Fruit fly (Drosophila melanogaster) whole organism, embryonic: ENCODE measurements around the gene Ssadh.
A peak's percentile ranks its signal among the peaks of the same experiment; 100 is the strongest.

Experiments used
- Antp ChIP-seq: fragments of 200-800 bp; sonication (Bioruptor generic); optimal IDR thresholded peaks from 3 replicates; lab custom pipeline; 2016; ENCODE audit warnings: missing biosample characterization, missing genetic modification characterization
- Atf-2 ChIP-seq: fragments of 200-800 bp; sonication (Bioruptor generic); optimal IDR thresholded peaks from 2 replicates; lab custom pipeline; 2016; ENCODE audit warnings: missing biosample characterization, missing genetic modification characterization
- Bdp1 ChIP-seq: fragments of 200-800 bp; sonication (Bioruptor generic); optimal IDR thresholded peaks from 3 replicates; lab custom pipeline; 2016; ENCODE audit warnings: missing biosample characterization, missing genetic modification characterization
- Bteb2 ChIP-seq: fragments of 200-800 bp; sonication (Bioruptor generic); optimal IDR thresholded peaks from 2 replicates; lab custom pipeline; 2016; ENCODE audit warnings: missing biosample characterization, missing genetic modification characterization
- CG10267 ChIP-seq: fragments of 200-800 bp; sonication (Bioruptor generic); optimal IDR thresholded peaks from 2 replicates; lab custom pipeline; 2018; ENCODE audit warnings: missing biosample characterization, mild to moderate bottlenecking, missing genetic modification characterization, moderate library complexity
- CG10321 ChIP-seq: fragments of 200-800 bp; sonication (Bioruptor generic); IDR thresholded peaks from 2 replicates; pipeline ENCODE4 v1.3.6; 2022; ENCODE audit warnings: missing biosample characterization, missing genetic modification characterization
- CG10543 ChIP-seq: fragments of 200-800 bp; sonication (Bioruptor generic); optimal IDR thresholded peaks from 3 replicates; lab custom pipeline; 2017; ENCODE audit warnings: missing biosample characterization, mild to moderate bottlenecking, missing genetic modification characterization, moderate library complexity
- CG11398 ChIP-seq: fragments of 200-800 bp; sonication (Bioruptor generic); optimal IDR thresholded peaks from 2 replicates; lab custom pipeline; 2016; ENCODE audit warnings: missing biosample characterization, missing genetic modification characterization
- CG12104 ChIP-seq: fragments of 200-800 bp; sonication (Bioruptor generic); optimal IDR thresholded peaks from 3 replicates; lab custom pipeline; 2016; ENCODE audit warnings: missing biosample characterization, missing genetic modification characterization
- CG12236 ChIP-seq: fragments of 200-800 bp; sonication (Bioruptor generic); optimal IDR thresholded peaks from 2 replicates; lab custom pipeline; 2016; ENCODE audit warnings: missing biosample characterization, missing genetic modification characterization
- CG12299 ChIP-seq: fragments of 200-800 bp; sonication (Bioruptor generic); optimal IDR thresholded peaks from 2 replicates; lab custom pipeline; 2018; ENCODE audit warnings: missing biosample characterization, mild to moderate bottlenecking, missing genetic modification characterization
- CG12744 ChIP-seq: fragments of 200-800 bp; sonication (Bioruptor generic); optimal IDR thresholded peaks from 2 replicates; lab custom pipeline; 2016; ENCODE audit warnings: missing biosample characterization, missing genetic modification characterization
- CG13296 ChIP-seq: fragments of 200-800 bp; sonication (Bioruptor generic); optimal IDR thresholded peaks from 3 replicates; lab custom pipeline; 2018; ENCODE audit warnings: missing biosample characterization, mild to moderate bottlenecking, missing genetic modification characterization
- CG16813 ChIP-seq: fragments of 200-800 bp; sonication (Bioruptor generic); IDR thresholded peaks from 3 replicates; pipeline ENCODE4 v1.3.6; 2022; ENCODE audit warnings: missing biosample characterization, missing genetic modification characterization; ENCODE audit not compliant: partially characterized antibody
- CG16863 ChIP-seq: fragments of 200-800 bp; sonication (Bioruptor generic); optimal IDR thresholded peaks from 3 replicates; lab custom pipeline; 2016; ENCODE audit warnings: missing biosample characterization, missing genetic modification characterization
- CG2120 ChIP-seq: fragments of 200-800 bp; sonication (Bioruptor generic); optimal IDR thresholded peaks from 3 replicates; lab custom pipeline; 2016; ENCODE audit warnings: missing biosample characterization, missing genetic modification characterization
- CG3065 ChIP-seq: fragments of 200-800 bp; sonication (Bioruptor generic); optimal IDR thresholded peaks from 2 replicates; lab custom pipeline; 2016; ENCODE audit warnings: missing biosample characterization, missing genetic modification characterization
- CG31388 ChIP-seq: fragments of 200-800 bp; sonication (Bioruptor generic); optimal IDR thresholded peaks from 2 replicates; lab custom pipeline; 2016; ENCODE audit warnings: missing biosample characterization, missing genetic modification characterization
- CG32532 ChIP-seq: fragments of 200-800 bp; sonication (Bioruptor generic); IDR thresholded peaks from 2 replicates; pipeline ENCODE4 v1.3.6; 2022; ENCODE audit warnings: missing biosample characterization, missing genetic modification characterization
- CG42726 ChIP-seq: fragments of 200-800 bp; sonication (Bioruptor generic); IDR thresholded peaks from 2 replicates; pipeline ENCODE4 v1.3.6; 2022; ENCODE audit warnings: missing biosample characterization, missing genetic modification characterization; ENCODE audit not compliant: partially characterized antibody
- CG5245 ChIP-seq: fragments of 200-800 bp; sonication (Bioruptor generic); optimal IDR thresholded peaks from 3 replicates; lab custom pipeline; 2016; ENCODE audit warnings: missing biosample characterization, missing genetic modification characterization
- CG7372 ChIP-seq: fragments of 200-800 bp; sonication (Bioruptor generic); IDR thresholded peaks from 2 replicates; pipeline ENCODE4 v1.3.6; 2022; ENCODE audit warnings: missing biosample characterization, missing genetic modification characterization
- CG7963 ChIP-seq: fragments of 200-800 bp; sonication (Bioruptor generic); IDR thresholded peaks from 3 replicates; pipeline ENCODE4 v1.3.6; 2022; ENCODE audit warnings: missing biosample characterization, missing genetic modification characterization; ENCODE audit not compliant: partially characterized antibody
- CG8388 ChIP-seq: fragments of 200-800 bp; sonication (Bioruptor generic); optimal IDR thresholded peaks from 2 replicates; lab custom pipeline; 2019; ENCODE audit warnings: missing biosample characterization, mild to moderate bottlenecking, missing genetic modification characterization, moderate library complexity
- CG8478 ChIP-seq: fragments of >200 bp; optimal IDR thresholded peaks from 2 replicates; lab custom pipeline; 2018
- CG8765 ChIP-seq: fragments of 200-800 bp; sonication (Bioruptor generic); IDR thresholded peaks from 2 replicates; pipeline ENCODE4 v1.3.6; 2022; ENCODE audit warnings: missing biosample characterization, missing genetic modification characterization
- CG8944 ChIP-seq: fragments of 200-800 bp; sonication (Bioruptor generic); optimal IDR thresholded peaks from 3 replicates; lab custom pipeline; 2016; ENCODE audit warnings: missing biosample characterization, missing genetic modification characterization
- ERR ChIP-seq: fragments of 200-800 bp; sonication (Bioruptor generic); optimal IDR thresholded peaks from 2 replicates; lab custom pipeline; 2016; ENCODE audit warnings: missing biosample characterization, missing genetic modification characterization
- H2.0 ChIP-seq: fragments of 200-800 bp; sonication (Bioruptor generic); IDR thresholded peaks from 2 replicates; pipeline ENCODE4 v1.3.6; 2022; ENCODE audit warnings: missing biosample characterization, missing genetic modification characterization
- HLH3B ChIP-seq: fragments of 200-800 bp; sonication (Bioruptor generic); IDR thresholded peaks from 2 replicates; pipeline ENCODE4 v1.3.6; 2022; ENCODE audit warnings: missing biosample characterization, missing genetic modification characterization
- Meics ChIP-seq: fragments of 200-800 bp; sonication (Bioruptor generic); optimal IDR thresholded peaks from 2 replicates; lab custom pipeline; 2017; ENCODE audit warnings: missing biosample characterization, mild to moderate bottlenecking, missing genetic modification characterization
- Mes4 ChIP-seq: fragments of 200-800 bp; sonication (Bioruptor generic); optimal IDR thresholded peaks from 2 replicates; lab custom pipeline; 2016; ENCODE audit warnings: missing biosample characterization, missing genetic modification characterization
- Opbp ChIP-seq: fragments of 200-800 bp; sonication (Bioruptor generic); IDR thresholded peaks from 3 replicates; pipeline ENCODE4 v1.3.6; 2022; ENCODE audit warnings: missing biosample characterization, missing genetic modification characterization; ENCODE audit not compliant: partially characterized antibody
- Sox102F ChIP-seq: fragments of 200-800 bp; sonication (Bioruptor generic); optimal IDR thresholded peaks from 2 replicates; lab custom pipeline; 2018; ENCODE audit warnings: missing biosample characterization, mild to moderate bottlenecking, missing genetic modification characterization, moderate library complexity
- Usf ChIP-seq: fragments of 200-800 bp; sonication (Bioruptor generic); optimal IDR thresholded peaks from 2 replicates; lab custom pipeline; 2017; ENCODE audit warnings: missing genotype, missing biosample characterization, missing genetic modification characterization
- bab2 ChIP-seq: fragments of 200-800 bp; sonication (Bioruptor generic); optimal IDR thresholded peaks from 2 replicates; lab custom pipeline; 2016; ENCODE audit warnings: missing biosample characterization, missing genetic modification characterization
- dan ChIP-seq: fragments of 200-800 bp; sonication (Bioruptor generic); IDR thresholded peaks from 2 replicates; pipeline ENCODE4 v1.3.6; 2022; ENCODE audit warnings: missing biosample characterization, missing genetic modification characterization
- dmrt99B ChIP-seq: fragments of 200-800 bp; sonication (Bioruptor generic); optimal IDR thresholded peaks from 2 replicates; lab custom pipeline; 2018; ENCODE audit warnings: missing biosample characterization, mild to moderate bottlenecking, missing genetic modification characterization, moderate library complexity
- hth ChIP-seq: fragments of >200 bp; optimal IDR thresholded peaks from 2 replicates; lab custom pipeline; 2017; ENCODE audit warnings: inconsistent platforms
- inv ChIP-seq: fragments of 200-800 bp; sonication (Bioruptor generic); IDR thresholded peaks from 2 replicates; pipeline ENCODE4 v1.3.6; 2022; ENCODE audit warnings: missing biosample characterization, missing genetic modification characterization; ENCODE audit not compliant: partially characterized antibody
- knrl ChIP-seq: fragments of 200-800 bp; sonication (Bioruptor generic); IDR thresholded peaks from 3 replicates; pipeline ENCODE4 v1.3.6; 2022; ENCODE audit warnings: missing biosample characterization, missing genetic modification characterization; ENCODE audit not compliant: partially characterized antibody
- mirr ChIP-seq: fragments of 200-800 bp; sonication (Bioruptor generic); optimal IDR thresholded peaks from 3 replicates; lab custom pipeline; 2018; ENCODE audit warnings: missing biosample characterization, mild to moderate bottlenecking, missing genetic modification characterization
- pho ChIP-seq: fragments of 200-800 bp; sonication (Bioruptor generic); optimal IDR thresholded peaks from 2 replicates; lab custom pipeline; 2016; ENCODE audit warnings: missing biosample characterization, missing genetic modification characterization
- ro ChIP-seq: fragments of 200-800 bp; sonication (Bioruptor generic); IDR thresholded peaks from 2 replicates; pipeline ENCODE4 v1.3.6; 2022; ENCODE audit warnings: missing biosample characterization, missing genetic modification characterization
- sd ChIP-seq: fragments of 200-800 bp; sonication (Bioruptor generic); optimal IDR thresholded peaks from 3 replicates; lab custom pipeline; 2018; ENCODE audit warnings: missing biosample characterization, mild to moderate bottlenecking, missing genetic modification characterization, moderate library complexity
- sob ChIP-seq: fragments of 200-800 bp; sonication (Bioruptor generic); IDR thresholded peaks from 2 replicates; pipeline ENCODE4 v1.3.6; 2022; ENCODE audit warnings: missing biosample characterization, missing genetic modification characterization
- tgo ChIP-seq: fragments of 200-800 bp; sonication (Bioruptor generic); IDR thresholded peaks from 3 replicates; pipeline ENCODE4 v1.3.6; 2022; ENCODE audit warnings: missing biosample characterization, missing genetic modification characterization
- toy ChIP-seq: fragments of 200-800 bp; sonication (Bioruptor generic); IDR thresholded peaks from 2 replicates; pipeline ENCODE4 v1.3.6; 2022; ENCODE audit warnings: missing biosample characterization, missing genetic modification characterization
- wor ChIP-seq: fragments of 200-800 bp; sonication (Bioruptor generic); IDR thresholded peaks from 2 replicates; pipeline ENCODE4 v1.3.6; 2022; ENCODE audit warnings: missing biosample characterization, missing genetic modification characterization
- z ChIP-seq: fragments of 200-800 bp; sonication (Bioruptor generic); IDR thresholded peaks from 3 replicates; pipeline ENCODE4 v1.3.6; 2022; ENCODE audit warnings: missing biosample characterization, missing genetic modification characterization
- zf30C ChIP-seq: fragments of 200-800 bp; sonication (Bioruptor generic); optimal IDR thresholded peaks from 3 replicates; lab custom pipeline; 2018; ENCODE audit warnings: missing biosample characterization, mild to moderate bottlenecking, missing genetic modification characterization
- zfh1 ChIP-seq: fragments of 200-800 bp; sonication (Bioruptor generic); IDR thresholded peaks from 3 replicates; pipeline ENCODE4 v1.3.6; 2022; ENCODE audit warnings: missing biosample characterization, missing genetic modification characterization

Gene Ssadh

DNA sequence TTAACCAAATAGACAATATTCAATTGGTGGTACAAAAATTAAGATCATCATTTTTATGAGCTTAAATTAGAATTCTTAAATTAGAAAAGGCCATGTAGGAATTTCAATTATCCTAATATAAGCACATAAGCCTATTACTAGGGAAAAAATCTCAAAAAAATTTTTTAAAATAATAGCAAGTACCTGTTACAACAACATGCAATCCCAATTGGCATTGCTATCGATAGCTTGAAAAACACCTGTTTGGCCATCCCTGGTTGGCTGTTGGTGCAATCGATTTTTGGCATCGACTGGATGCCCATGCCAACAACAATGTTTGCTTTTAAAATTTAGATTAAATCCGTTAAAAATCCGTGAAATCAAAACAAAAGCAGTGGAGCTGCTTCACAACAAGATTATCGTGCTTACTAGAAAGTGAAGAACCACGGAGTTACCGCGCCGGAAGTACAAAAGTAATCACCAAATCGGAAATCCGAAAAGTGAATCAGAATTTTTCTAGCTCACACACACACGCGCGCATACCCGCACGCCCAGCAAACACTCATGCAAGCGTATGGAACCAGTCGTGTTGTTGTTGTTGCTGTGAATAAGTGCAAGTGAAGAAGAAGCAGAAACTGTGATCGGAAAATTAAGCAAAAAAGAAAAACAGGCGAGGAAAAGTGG is 34.9 kb upstream of the Ssadh start, which contains the start of gene RASSF8 (continued):
- peak; percentile 58 for TF ChIP-seq sd (tag; lab: Kevin White, UChicago)
- no peak for TF ChIP-seq H2.0 (GFP tag; lab: Robert Waterston, UW)
- peak; percentile 67 for TF ChIP-seq CG2120
- peak; percentile 9 for TF ChIP-seq Sox102F (GFP tag; lab: Kevin White, UChicago)
- no peak for TF ChIP-seq ERR (GFP tag; lab: Kevin White, UChicago)
- TF ChIP-seq Atf-2 (GFP tag; lab: Kevin White, UChicago), result peak; percentile 43
- TF ChIP-seq CG8765, result no peak
- TF ChIP-seq CG3065 (GFP tag; lab: Kevin White, UChicago), result no peak
- TF ChIP-seq CG42726 (GFP tag; lab: Robert Waterston, UW), result peak; percentile 65
- no peak for TF ChIP-seq CG12299
- no peak for TF ChIP-seq CG12744 (GFP tag; lab: Kevin White, UChicago)
- TF ChIP-seq CG31388, result no peak
- TF ChIP-seq hth (lab: Kevin White, UChicago), result no peak
- no peak for TF ChIP-seq CG8388 (GFP tag; lab: Kevin White, UChicago)
- no peak for TF ChIP-seq CG16863
- TF ChIP-seq Bteb2 (GFP tag; lab: Kevin White, UChicago), result no peak
- no peak for TF ChIP-seq dan (GFP tag; lab: Robert Waterston, UW)
- peak; percentile 64 for TF ChIP-seq CG16813
- no peak for TF ChIP-seq Mes4 (GFP tag; lab: Kevin White, UChicago)
- peak; percentile 46 for TF ChIP-seq CG32532
- no peak for TF ChIP-seq CG8478 (lab: Kevin White, UChicago)
- TF ChIP-seq wor, result no peak
- TF ChIP-seq bab2 (GFP tag; lab: Kevin White, UChicago), result peak; percentile 29
- no peak for TF ChIP-seq dmrt99B (tag; lab: Kevin White, UChicago)
- TF ChIP-seq CG13296, result peak; percentile 4
- no peak for TF ChIP-seq Bdp1
- no peak for TF ChIP-seq CG10267 (tag; lab: Kevin White, UChicago)
- TF ChIP-seq Opbp (GFP tag; lab: Robert Waterston, UW), result peak; percentile 68; the same call in 2 of the 3 replicates
- TF ChIP-seq Antp, result peak; percentile 27
- no peak for TF ChIP-seq CG12104
- TF ChIP-seq inv, result peak; percentile 54; the same call in 1 of the 2 replicates
- no peak for TF ChIP-seq toy
- no peak for TF ChIP-seq zf30C (GFP tag; lab: Kevin White, UChicago)
- TF ChIP-seq Usf (GFP tag; lab: Kevin White, UChicago), result no peak
- no peak for TF ChIP-seq zfh1 (GFP tag; lab: Robert Waterston, UW)
- peak; percentile 22 for TF ChIP-seq CG8944 (GFP tag; lab: Kevin White, UChicago)
- no peak for TF ChIP-seq ro (GFP tag; lab: Robert Waterston, UW)
- no peak for TF ChIP-seq tgo
- TF ChIP-seq sob (GFP tag; lab: Robert Waterston, UW), result no peak
- peak; percentile 67 for TF ChIP-seq knrl (GFP tag; lab: Robert Waterston, UW)
- no peak for TF ChIP-seq CG11398
- TF ChIP-seq CG10543 (GFP tag; lab: Kevin White, UChicago), result no peak
- TF ChIP-seq z (GFP tag; lab: Robert Waterston, UW), result no peak
- TF ChIP-seq HLH3B, result no peak
- TF ChIP-seq CG7372 (GFP tag; lab: Robert Waterston, UW), result no peak
- TF ChIP-seq CG12236 (GFP tag; lab: Kevin White, UChicago), result no peak
- no peak for TF ChIP-seq CG10321 (GFP tag; lab: Robert Waterston, UW)
- peak; percentile 44; the same call in 1 of the 3 replicates for TF ChIP-seq CG7963
- no peak for TF ChIP-seq mirr
- no peak for TF ChIP-seq Meics
- TF ChIP-seq pho (GFP tag; lab: Kevin White, UChicago), result peak; percentile 32
- no peak for TF ChIP-seq CG5245 (GFP tag; lab: Kevin White, UChicago)
